Worm (Caenorhabditis elegans) whole organism, L3 larva: ENCODE results near the gene H25K10.4.

Experiments used
- ceh-16 ChIP-seq: sonication (generic microtip); optimal IDR thresholded peaks from 2 replicates; lab custom pipeline; 2017; ENCODE audit warnings: missing biosample characterization, missing genetic modification characterization
- ceh-28 ChIP-seq: fragments of 150-350 bp; optimal IDR thresholded peaks from 2 replicates; lab custom pipeline; 2014; ENCODE audit warnings: missing biosample characterization, missing genetic modification reagents, missing genetic modification characterization
- ceh-9 ChIP-seq: sonication (generic microtip); optimal IDR thresholded peaks from 2 replicates; lab custom pipeline; 2018; ENCODE audit warnings: missing biosample characterization, missing genetic modification characterization
- egl-27 ChIP-seq: sonication (generic microtip); optimal IDR thresholded peaks from 4 replicates; lab custom pipeline; 2017; ENCODE audit warnings: missing biosample characterization, missing genetic modification reagents, missing genetic modification characterization
- elt-1 ChIP-seq: fragments of 150-350 bp; optimal IDR thresholded peaks from 2 replicates; lab custom pipeline; 2014; ENCODE audit warnings: missing biosample characterization, missing genetic modification characterization
- fkh-10 ChIP-seq: sonication (generic microtip); optimal IDR thresholded peaks from 2 replicates; lab custom pipeline; 2017; ENCODE audit warnings: missing biosample characterization, missing genetic modification reagents, missing genetic modification characterization
- fos-1 ChIP-seq: fragments of 150-350 bp; optimal IDR thresholded peaks from 2 replicates; lab custom pipeline; 2014; ENCODE audit warnings: missing biosample characterization, missing genetic modification characterization
- hmg-11 ChIP-seq: sonication (generic microtip); optimal IDR thresholded peaks from 2 replicates; lab custom pipeline; 2016; ENCODE audit warnings: missing genetic modification characterization, missing compliant biosample characterization
- jun-1 ChIP-seq: fragments of 150-350 bp; optimal IDR thresholded peaks from 2 replicates; lab custom pipeline; 2014; ENCODE audit warnings: missing biosample characterization, missing genetic modification reagents, missing genetic modification characterization
- lin-15B ChIP-seq: fragments of 150-350 bp; optimal IDR thresholded peaks from 2 replicates; lab custom pipeline; 2014; ENCODE audit warnings: missing biosample characterization, missing genetic modification characterization
- lin-39 ChIP-seq: fragments of 150-350 bp; optimal IDR thresholded peaks from 2 replicates; lab custom pipeline; 2018; ENCODE audit warnings: missing biosample characterization, missing genetic modification reagents, missing genetic modification characterization
- nhr-12 ChIP-seq: fragments of 150-350 bp; optimal IDR thresholded peaks from 2 replicates; lab custom pipeline; 2014; ENCODE audit warnings: missing biosample characterization, missing genetic modification characterization
- nhr-23 ChIP-seq: fragments of 150-350 bp; optimal IDR thresholded peaks from 2 replicates; lab custom pipeline; 2014; ENCODE audit warnings: missing biosample characterization, missing genetic modification reagents, missing genetic modification characterization
- nhr-43 ChIP-seq: sonication (generic microtip); optimal IDR thresholded peaks from 2 replicates; lab custom pipeline; 2016; ENCODE audit warnings: mild to moderate bottlenecking, missing genetic modification characterization, missing compliant biosample characterization; ENCODE audit not compliant: poor library complexity, severe bottlenecking
- pha-4 ChIP-seq: fragments of 150-350 bp; optimal IDR thresholded peaks from 2 replicates; lab custom pipeline; 2014; ENCODE audit warnings: missing biosample characterization, missing genetic modification reagents, missing genetic modification characterization
- pqm-1 ChIP-seq: fragments of 150-350 bp; optimal IDR thresholded peaks from 2 replicates; lab custom pipeline; 2017; ENCODE audit warnings: missing biosample characterization, missing genetic modification characterization, inconsistent platforms
- skn-1 ChIP-seq: fragments of 150-350 bp; optimal IDR thresholded peaks from 2 replicates; lab custom pipeline; 2014; ENCODE audit warnings: missing biosample characterization, missing genetic modification characterization
- snpc-4 ChIP-seq: fragments of 150-350 bp; optimal IDR thresholded peaks from 2 replicates; lab custom pipeline; 2014; ENCODE audit warnings: missing biosample characterization, missing genetic modification characterization
- unc-62 ChIP-seq: fragments of 150-350 bp; sonication (generic microtip); optimal IDR thresholded peaks from 4 replicates; lab custom pipeline; 2014; ENCODE audit warnings: missing biosample characterization, missing genetic modification reagents, missing genetic modification characterization
- ztf-4 ChIP-seq: fragments of 150-350 bp; optimal IDR thresholded peaks from 2 replicates; lab custom pipeline; 2014; ENCODE audit warnings: missing biosample characterization, missing genetic modification characterization

Gene H25K10.4

ce11 chrIV:16247131-16247530, 21.3 kb downstream of the H25K10.4 start, which contains the start of gene F38C2.1:
Gene F38C2.1 (plus strand): TSS chrIV:16247431.
- TF ChIP-seq jun-1 (tag; lab: Kevin White, UChicago) (no peak), ztf-4 (tag; lab: Kevin White, UChicago) (no peak), pha-4 (tag; lab: Kevin White, UChicago) (no peak)

DNA sequence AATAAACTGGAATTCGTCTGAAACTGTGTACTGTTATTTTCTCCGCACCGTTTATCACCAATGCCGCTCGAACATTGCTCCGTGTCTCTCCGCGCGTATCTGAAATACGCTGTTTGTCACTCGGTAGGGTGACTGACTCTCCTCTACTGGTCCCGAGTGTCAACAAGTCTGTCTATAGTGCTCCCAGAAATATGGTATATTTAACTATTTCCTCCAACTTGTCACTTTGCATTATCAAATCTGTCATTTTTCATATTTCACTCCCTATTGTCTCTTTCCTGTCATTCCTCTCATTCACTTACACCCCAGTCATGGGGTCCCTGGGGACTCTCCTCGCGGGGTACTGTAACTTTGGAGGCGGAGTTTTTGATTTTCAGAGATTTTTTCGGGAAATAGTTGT, 28.6 kb downstream of the H25K10.4 start, which contains the start of gene hlh-17:
hlh-17 (plus strand) TSS at position 301 of the 400 bp plus-strand sequence.
- no peak for TF ChIP-seq snpc-4 (tag; lab: Kevin White, UChicago)
- TF ChIP-seq lin-39 (tag; lab: Kevin White, UChicago) = no peak
- no peak for TF ChIP-seq skn-1 (tag; lab: Kevin White, UChicago)
- no peak for TF ChIP-seq nhr-43
- no peak for TF ChIP-seq hmg-11 (tag; lab: Kevin White, UChicago)
- no peak for TF ChIP-seq jun-1 (tag; lab: Kevin White, UChicago)
- TF ChIP-seq ceh-9 (tag; lab: Kevin White, UChicago) = no peak
- TF ChIP-seq pha-4 (tag; lab: Kevin White, UChicago) = no peak
- TF ChIP-seq fos-1 (tag; lab: Kevin White, UChicago) = no peak
- TF ChIP-seq nhr-23 (tag; lab: Kevin White, UChicago) = no peak
- no peak for TF ChIP-seq fkh-10 (GFP tag; lab: Kevin White, UChicago)

DNA sequence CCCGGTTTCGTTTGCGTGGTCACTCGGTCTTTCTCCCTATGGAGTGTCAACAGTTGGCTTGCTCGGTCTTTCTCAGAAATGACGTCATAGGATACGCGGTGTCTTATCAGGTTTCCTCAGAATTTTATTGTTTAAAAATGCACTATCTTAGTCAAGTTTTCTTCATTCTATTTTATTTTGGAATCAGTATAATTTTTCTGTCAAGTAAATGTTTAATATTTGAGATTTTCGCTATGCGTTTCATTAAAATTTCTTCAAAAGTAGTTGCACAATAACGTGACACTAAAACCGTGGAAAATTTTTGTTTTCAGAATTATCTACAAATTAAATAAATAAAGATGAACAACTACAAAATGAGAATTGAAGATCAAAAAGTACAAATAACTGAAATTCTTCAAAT, 31.5 kb downstream of the H25K10.4 start, which contains the start of gene hlh-31:
hlh-31 (plus strand) TSS at position 301 of the 400 bp plus-strand sequence.
- no peak for TF ChIP-seq pqm-1 (tag; lab: Kevin White, UChicago)

DNA sequence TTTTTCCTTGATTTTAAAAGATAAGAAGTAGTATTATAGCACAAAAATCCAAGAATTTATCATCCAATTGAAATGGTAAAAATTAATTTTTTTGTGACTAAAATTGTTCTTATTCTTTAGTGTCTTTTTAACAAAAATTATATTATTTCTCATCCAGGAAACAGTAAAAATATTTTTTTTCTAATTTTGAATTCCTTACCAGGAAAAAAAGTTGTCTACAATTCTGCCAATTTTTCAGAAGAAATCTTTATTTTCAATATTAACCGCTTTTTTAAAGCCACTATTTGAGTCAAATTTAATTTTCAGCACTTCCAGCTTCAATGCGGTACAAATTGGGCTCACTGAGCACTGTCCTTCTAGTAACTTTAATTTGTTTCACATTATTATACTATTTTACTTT, 45.1 kb downstream of the H25K10.4 start, which contains the start of gene F38C2.4:
F38C2.4 (plus strand) TSS at position 301 of the 400 bp plus-strand sequence.
- TF ChIP-seq pha-4 (tag; lab: Kevin White, UChicago) (no peak), unc-62 (GFP tag; lab: Kevin White, UChicago) (no peak), nhr-23 (tag; lab: Kevin White, UChicago) (no peak), nhr-43 (no peak), ztf-4 (tag; lab: Kevin White, UChicago) (no peak), ceh-28 (tag; lab: Kevin White, UChicago) (no peak), egl-27 (tag; lab: Kevin White, UChicago) (no peak), lin-15B (tag; lab: Kevin White, UChicago) (no peak), elt-1 (tag; lab: Kevin White, UChicago) (no peak), ceh-16 (tag; lab: Kevin White, UChicago) (no peak), nhr-12 (tag; lab: Kevin White, UChicago) (no peak)
